Fruit fly (Drosophila melanogaster): ENCODE measurements around the gene Rpn7.

Rpn7 gene

dm6 chr3R:22447195-22447873, 14.5 kb downstream of the Rpn7 start, which contains the start of gene CG34288 (continued):
- no peak for TF ChIP-seq HLH54F (GFP tag; optimal IDR thresholded peaks at IDR 0.05)
- TF ChIP-seq BtbVII (GFP tag; optimal IDR thresholded peaks at IDR 0.05), result no peak
- no peak for TF ChIP-seq CG11504 (tag; optimal IDR thresholded peaks at IDR 0.05)
- TF ChIP-seq vnd (GFP tag; IDR thresholded peaks at IDR 0.05; ENCODE audit: partially characterized antibody), result no peak
- TF ChIP-seq salm (tag; optimal IDR thresholded peaks at IDR 0.05), result no peak
- 0 out of 2 replicates have a peak, but pooled peaks have one; percentile 19 for TF ChIP-seq ara (GFP tag; IDR thresholded peaks at IDR 0.05)
- TF ChIP-seq wdn (GFP tag; IDR thresholded peaks at IDR 0.05), result peak; percentile 51; the same call in 1 of the 2 replicates
- TF ChIP-seq CG13287 (GFP tag; IDR thresholded peaks at IDR 0.05; ENCODE audit: partially characterized antibody), result peak; percentile 22
- no peak for TF ChIP-seq Dad (GFP tag; optimal IDR thresholded peaks at IDR 0.05)
- TF ChIP-seq otp (GFP tag; IDR thresholded peaks at IDR 0.05), result peak; percentile 77
- TF ChIP-seq CG17568 (GFP tag; optimal IDR thresholded peaks at IDR 0.05), result no peak
- peak; percentile 32 for TF ChIP-seq onecut (GFP tag; IDR thresholded peaks at IDR 0.05)
- TF ChIP-seq Opbp (GFP tag; IDR thresholded peaks at IDR 0.05; ENCODE audit: partially characterized antibody), result no peak
- TF ChIP-seq twi (tag; optimal IDR thresholded peaks at IDR 0.05), result no peak
- TF ChIP-seq CG1024 (GFP tag; IDR thresholded peaks at IDR 0.05), result no peak
- TF ChIP-seq da (GFP tag; optimal IDR thresholded peaks at IDR 0.05), result no peak
- no peak for TF ChIP-seq tio (GFP tag; optimal IDR thresholded peaks at IDR 0.05)
- TF ChIP-seq al (GFP tag; IDR thresholded peaks at IDR 0.05), result peak; percentile 44; the same call in 1 of the 2 replicates
- TF ChIP-seq grau (tag; optimal IDR thresholded peaks at IDR 0.05), result no peak
- TF ChIP-seq Abd-B (GFP tag; optimal IDR thresholded peaks at IDR 0.05), result no peak
- TF ChIP-seq kay (GFP tag; optimal IDR thresholded peaks at IDR 0.05), result no peak
- peak; percentile 51 for TF ChIP-seq CG7556 (GFP tag; optimal IDR thresholded peaks at IDR 0.05)
- no peak for TF ChIP-seq CG1233 (GFP tag; optimal IDR thresholded peaks at IDR 0.05)
- no peak for TF ChIP-seq CG10654 (GFP tag; optimal IDR thresholded peaks at IDR 0.05)
- TF ChIP-seq B-H2 (GFP tag; optimal IDR thresholded peaks at IDR 0.05), result no peak
- no peak for TF ChIP-seq zen (tag; optimal IDR thresholded peaks at IDR 0.05)
- TF ChIP-seq fru (optimal IDR thresholded peaks at IDR 0.05), result no peak
- TF ChIP-seq CG16779 (GFP tag; IDR thresholded peaks at IDR 0.05), result peak; percentile 80
- TF ChIP-seq sug (tag; optimal IDR thresholded peaks at IDR 0.05), result peak; percentile 89
- no peak for TF ChIP-seq peb (GFP tag; IDR thresholded peaks at IDR 0.05)
- TF ChIP-seq CG13894 (tag; optimal IDR thresholded peaks at IDR 0.05), result no peak
- peak; percentile 85 for TF ChIP-seq CG11456 (GFP tag; IDR thresholded peaks at IDR 0.05)
- TF ChIP-seq cad (GFP tag; optimal IDR thresholded peaks at IDR 0.05), result no peak
- TF ChIP-seq chinmo (GFP tag; IDR thresholded peaks at IDR 0.05; ENCODE audit: partially characterized antibody), result no peak
- TF ChIP-seq Tbp (GFP tag; optimal IDR thresholded peaks at IDR 0.05), result no peak
- no peak for TF ChIP-seq wek (GFP tag; optimal IDR thresholded peaks at IDR 0.05)
- TF ChIP-seq CG17186 (GFP tag; optimal IDR thresholded peaks at IDR 0.05), result no peak
- TF ChIP-seq Fer3 (tag; optimal IDR thresholded peaks at IDR 0.05), result peak; percentile 56
- TF ChIP-seq nom (GFP tag; optimal IDR thresholded peaks at IDR 0.05), result no peak
- no peak for TF ChIP-seq ATbp (GFP tag; optimal IDR thresholded peaks at IDR 0.05)
- TF ChIP-seq Hand (GFP tag; optimal IDR thresholded peaks at IDR 0.05), result no peak
- no peak for TF ChIP-seq amos (GFP tag; IDR thresholded peaks at IDR 0.05; ENCODE audit: partially characterized antibody)
- no peak for TF ChIP-seq Usf (GFP tag; optimal IDR thresholded peaks at IDR 0.05)
- TF ChIP-seq dati (GFP tag; IDR thresholded peaks at IDR 0.05), result no peak
- peak; percentile 62; the same call in 2 of the 3 replicates for TF ChIP-seq Mrtf (GFP tag; IDR thresholded peaks at IDR 0.05)
- TF ChIP-seq Poxn (GFP tag; IDR thresholded peaks at IDR 0.05), result no peak; the same call in 1 of the 2 replicates
- no peak for TF ChIP-seq danr (GFP tag; IDR thresholded peaks at IDR 0.05)
- TF ChIP-seq grn (GFP tag; optimal IDR thresholded peaks at IDR 0.05), result no peak
- no peak for TF ChIP-seq Max (GFP tag; optimal IDR thresholded peaks at IDR 0.05)
- TF ChIP-seq so (GFP tag; IDR thresholded peaks at IDR 0.05), result 0 out of 3 replicates have a peak, but pooled peaks have one; percentile 7
